Worm (Caenorhabditis elegans) whole organism, mixed stage, embryonic: Measurements from ENCODE around the gene inos-1.

Experiments used
- M03D4.4 ChIP-seq: sonication (generic microtip); optimal IDR thresholded peaks from 2 replicates; lab custom pipeline; 2017; ENCODE audit warnings: mild to moderate bottlenecking, missing genetic modification characterization, missing compliant biosample characterization
- bed-3 ChIP-seq: fragments of 200-800 bp; sonication (Bioruptor generic); optimal IDR thresholded peaks from 3 replicates; lab custom pipeline; 2018; ENCODE audit warnings: mild to moderate bottlenecking, missing genetic modification characterization, moderate library complexity, missing compliant biosample characterization
- blmp-1 ChIP-seq: fragments of 150-350 bp; optimal IDR thresholded peaks from 2 replicates; lab custom pipeline; 2014; ENCODE audit warnings: missing biosample characterization, missing genetic modification characterization
- ceh-39 ChIP-seq: fragments of 150-350 bp; optimal IDR thresholded peaks from 2 replicates; lab custom pipeline; 2014; ENCODE audit warnings: missing biosample characterization, missing genetic modification characterization
- ceh-43 ChIP-seq: fragments of 200-800 bp; sonication (Bioruptor generic); optimal IDR thresholded peaks from 2 replicates; lab custom pipeline; 2018; ENCODE audit warnings: mild to moderate bottlenecking, missing genetic modification characterization, moderate library complexity, missing compliant biosample characterization
- ceh-83 ChIP-seq: fragments of 200-800 bp; sonication (Bioruptor generic); optimal IDR thresholded peaks from 2 replicates; lab custom pipeline; 2018; ENCODE audit warnings: mild to moderate bottlenecking, missing genetic modification characterization, missing compliant biosample characterization
- ces-1 ChIP-seq: fragments of 150-350 bp; optimal IDR thresholded peaks from 2 replicates; lab custom pipeline; 2014; ENCODE audit warnings: missing biosample characterization, missing genetic modification reagents, missing genetic modification characterization
- cnd-1 ChIP-seq: fragments of 200-800 bp; sonication (Bioruptor generic); optimal IDR thresholded peaks from 2 replicates; lab custom pipeline; 2018; ENCODE audit warnings: mild to moderate bottlenecking, missing genetic modification characterization, missing compliant biosample characterization
- drap-1 ChIP-seq: fragments of 200-800 bp; sonication (Bioruptor generic); optimal IDR thresholded peaks from 3 replicates; lab custom pipeline; 2018; ENCODE audit warnings: mild to moderate bottlenecking, missing genetic modification characterization, missing compliant biosample characterization
- elt-1 ChIP-seq: sonication (generic microtip); optimal IDR thresholded peaks from 2 replicates; lab custom pipeline; 2017; ENCODE audit warnings: missing genetic modification characterization, mild to moderate bottlenecking, missing compliant biosample characterization, antibody characterized with exemption, moderate library complexity, borderline replicate concordance; ENCODE audit not compliant: insufficient read depth
- elt-3 ChIP-seq: fragments of 150-350 bp; optimal IDR thresholded peaks from 2 replicates; lab custom pipeline; 2014; ENCODE audit warnings: missing biosample characterization, missing genetic modification characterization
- flh-1 ChIP-seq: fragments of 200-800 bp; sonication (Bioruptor generic); optimal IDR thresholded peaks from 2 replicates; lab custom pipeline; 2018; ENCODE audit warnings: mild to moderate bottlenecking, missing genetic modification characterization, moderate library complexity, missing compliant biosample characterization
- ham-2 ChIP-seq: fragments of 200-800 bp; sonication (Bioruptor generic); optimal IDR thresholded peaks from 2 replicates; lab custom pipeline; 2018; ENCODE audit warnings: mild to moderate bottlenecking, missing genetic modification characterization, missing compliant biosample characterization
- hlh-1 ChIP-seq: fragments of 150-350 bp; optimal IDR thresholded peaks from 2 replicates; lab custom pipeline; 2014; ENCODE audit warnings: missing biosample characterization, missing genetic modification reagents, missing genetic modification characterization
- lin-13 ChIP-seq: fragments of 150-350 bp; optimal IDR thresholded peaks from 2 replicates; lab custom pipeline; 2014; ENCODE audit warnings: missing biosample characterization, missing genetic modification characterization
- lin-32 ChIP-seq: fragments of 200-800 bp; sonication (Bioruptor generic); optimal IDR thresholded peaks from 2 replicates; lab custom pipeline; 2018; ENCODE audit warnings: mild to moderate bottlenecking, missing genetic modification characterization, missing compliant biosample characterization
- lsy-2 ChIP-seq: fragments of 150-350 bp; optimal IDR thresholded peaks from 2 replicates; lab custom pipeline; 2014; ENCODE audit warnings: missing biosample characterization, missing genetic modification characterization
- mab-5 ChIP-seq: fragments of 150-350 bp; optimal IDR thresholded peaks from 2 replicates; lab custom pipeline; 2014; ENCODE audit warnings: missing biosample characterization, missing genetic modification characterization
- mep-1 ChIP-seq: fragments of 150-350 bp; optimal IDR thresholded peaks from 2 replicates; lab custom pipeline; 2017; ENCODE audit warnings: missing biosample characterization, missing genetic modification reagents, missing genetic modification characterization, inconsistent platforms
- mls-2 ChIP-seq: sonication (generic microtip); optimal IDR thresholded peaks from 2 replicates; lab custom pipeline; 2016; ENCODE audit warnings: mild to moderate bottlenecking, missing genetic modification characterization, moderate library complexity, missing compliant biosample characterization
- nhr-12 ChIP-seq: fragments of 150-350 bp; optimal IDR thresholded peaks from 2 replicates; lab custom pipeline; 2014; ENCODE audit warnings: missing biosample characterization, missing genetic modification characterization
- nhr-2 ChIP-seq: fragments of 150-350 bp; optimal IDR thresholded peaks from 2 replicates; lab custom pipeline; 2014; ENCODE audit warnings: missing biosample characterization, missing genetic modification characterization
- nhr-237 ChIP-seq: fragments of 150-350 bp; optimal IDR thresholded peaks from 2 replicates; lab custom pipeline; 2014; ENCODE audit warnings: missing biosample characterization, missing genetic modification characterization
- nhr-28 ChIP-seq: fragments of 150-350 bp; optimal IDR thresholded peaks from 2 replicates; lab custom pipeline; 2014; ENCODE audit warnings: missing biosample characterization, missing genetic modification characterization
- nhr-76 ChIP-seq: sonication (generic microtip); optimal IDR thresholded peaks from 2 replicates; lab custom pipeline; 2017; ENCODE audit warnings: missing biosample characterization, missing genetic modification characterization
- sem-2 ChIP-seq: fragments of 200-800 bp; sonication (Bioruptor generic); optimal IDR thresholded peaks from 2 replicates; lab custom pipeline; 2018; ENCODE audit warnings: mild to moderate bottlenecking, missing genetic modification characterization, missing compliant biosample characterization
- snpc-4 ChIP-seq: fragments of 150-350 bp; optimal IDR thresholded peaks from 2 replicates; lab custom pipeline; 2014; ENCODE audit warnings: missing biosample characterization, missing genetic modification characterization
- sptf-1 ChIP-seq: sonication (generic microtip); optimal IDR thresholded peaks from 2 replicates; lab custom pipeline; 2017; ENCODE audit warnings: mild to moderate bottlenecking, missing genetic modification characterization, moderate library complexity, missing compliant biosample characterization
- tbx-8 ChIP-seq: fragments of 200-800 bp; sonication (Bioruptor generic); optimal IDR thresholded peaks from 2 replicates; lab custom pipeline; 2018; ENCODE audit warnings: mild to moderate bottlenecking, missing genetic modification characterization, moderate library complexity, missing compliant biosample characterization
- unc-120 ChIP-seq: sonication (generic microtip); optimal IDR thresholded peaks from 2 replicates; lab custom pipeline; 2017; ENCODE audit warnings: missing genetic modification characterization, missing compliant biosample characterization; ENCODE audit not compliant: poor library complexity, severe bottlenecking
- unc-39 ChIP-seq: fragments of 150-350 bp; optimal IDR thresholded peaks from 2 replicates; lab custom pipeline; 2014; ENCODE audit warnings: missing biosample characterization, missing genetic modification characterization
- unc-62 ChIP-seq: fragments of 150-350 bp; optimal IDR thresholded peaks from 2 replicates; lab custom pipeline; 2014; ENCODE audit warnings: missing biosample characterization, missing genetic modification reagents, missing genetic modification characterization
- zip-8 ChIP-seq: fragments of 150-350 bp; optimal IDR thresholded peaks from 2 replicates; lab custom pipeline; 2014; ENCODE audit warnings: missing biosample characterization, missing genetic modification characterization
- ztf-11 ChIP-seq: fragments of 150-350 bp; optimal IDR thresholded peaks from 2 replicates; lab custom pipeline; 2014; ENCODE audit warnings: missing biosample characterization, missing genetic modification characterization

inos-1 gene

DNA sequence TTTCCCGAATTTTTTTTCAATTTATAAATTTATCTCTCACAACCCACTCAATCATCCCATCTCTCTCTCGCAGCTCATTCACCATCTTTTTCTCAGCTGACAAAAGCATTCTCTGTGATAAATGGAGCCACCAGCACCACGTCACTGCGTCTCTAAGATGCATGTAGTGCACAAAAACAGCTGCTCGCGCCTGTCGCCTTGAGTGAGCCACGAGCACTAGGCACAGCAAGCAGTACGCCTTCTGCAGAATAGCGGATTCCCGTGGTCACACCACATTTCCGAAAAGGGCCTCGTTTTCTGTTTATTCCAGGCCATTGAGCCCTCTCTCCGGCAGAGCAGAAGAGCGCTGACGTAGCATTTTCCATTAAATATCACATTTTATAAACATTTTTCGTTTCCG is 13.5 kb upstream of the inos-1 start, which contains the start of gene F13D12.10:
F13D12.10 (plus strand) TSS at position 231 of the 400 bp plus-strand sequence.
- TF ChIP-seq mep-1 (tag; lab: Kevin White, UChicago) (no peak), lsy-2 (no peak), ceh-43 (GFP tag; lab: Kevin White, UChicago) (no peak), ztf-11 (no peak), mab-5 (no peak), cnd-1 (no peak), drap-1 (GFP tag; lab: Kevin White, UChicago) (no peak), hlh-1 (peak; percentile 95), lin-32 (GFP tag; lab: Kevin White, UChicago) (no peak), elt-1 (tag; lab: Kevin White, UChicago) (no peak), mls-2 (tag; lab: Kevin White, UChicago) (no peak), nhr-237 (tag; lab: Kevin White, UChicago) (no peak), lin-13 (no peak), unc-120 (tag; lab: Kevin White, UChicago) (peak; percentile 7), nhr-28 (no peak)

DNA sequence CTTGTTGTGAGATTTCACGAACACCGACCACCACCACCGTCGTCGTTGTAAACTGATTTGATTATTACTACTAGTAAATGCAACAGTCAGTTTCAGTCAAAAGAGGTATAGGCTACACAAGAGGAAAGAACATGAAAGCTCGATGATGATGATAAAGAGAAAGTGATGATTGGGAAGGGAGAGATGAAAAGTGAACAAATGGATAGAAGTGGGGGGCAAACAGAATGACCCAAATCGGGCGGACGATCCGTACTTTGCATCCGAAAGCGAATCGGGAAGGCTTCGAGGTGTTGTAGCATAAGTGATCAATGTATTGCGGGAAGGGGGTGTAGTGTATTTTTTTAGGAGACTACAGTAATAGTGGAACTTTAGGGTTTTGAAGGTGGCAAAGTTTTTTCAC is 10.7 kb upstream of the inos-1 start:
- TF ChIP-seq lin-32 (GFP tag; lab: Kevin White, UChicago) (no peak), lsy-2 (no peak), blmp-1 (tag; lab: Kevin White, UChicago) (peak; percentile 52), cnd-1 (no peak)

DNA sequence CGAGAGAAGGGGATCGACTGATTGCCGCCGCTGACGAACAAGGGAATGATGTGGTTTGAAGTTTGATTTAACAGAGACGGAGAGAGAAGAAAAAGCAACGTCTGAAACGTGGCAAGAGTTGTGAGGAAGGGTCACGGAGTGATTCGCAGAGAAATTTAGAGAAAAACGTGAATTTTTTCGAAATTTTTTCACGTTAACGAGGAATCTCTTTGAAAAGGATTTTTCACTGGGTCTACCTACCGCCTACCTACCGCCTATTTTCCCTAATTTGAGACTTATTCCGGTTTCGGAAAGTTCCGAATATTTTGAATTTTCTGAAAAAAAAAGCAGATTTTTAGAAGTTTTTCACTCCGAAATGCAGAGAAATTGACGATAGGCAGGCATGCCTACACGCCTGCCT is 9.4 kb upstream of the inos-1 start, which contains the start of gene fcmt-1:
fcmt-1 (minus strand) TSS at position 101 of the 400 bp plus-strand sequence.
- no peak for TF ChIP-seq sem-2 (GFP tag; lab: Kevin White, UChicago)
- no peak for TF ChIP-seq drap-1 (GFP tag; lab: Kevin White, UChicago)
- TF ChIP-seq bed-3 (GFP tag; lab: Kevin White, UChicago): no peak
- no peak for TF ChIP-seq M03D4.4 (tag; lab: Kevin White, UChicago)
- TF ChIP-seq ces-1 (GFP tag; lab: Kevin White, UChicago): no peak
- no peak for TF ChIP-seq lin-13
- no peak for TF ChIP-seq hlh-1
- TF ChIP-seq unc-62: no peak
- no peak for TF ChIP-seq lsy-2
- no peak for TF ChIP-seq mls-2 (tag; lab: Kevin White, UChicago)
- TF ChIP-seq elt-3 (tag; lab: Kevin White, UChicago): no peak
- no peak for TF ChIP-seq sptf-1
- no peak for TF ChIP-seq tbx-8
- TF ChIP-seq, all 35 proteins: peak for 0

DNA sequence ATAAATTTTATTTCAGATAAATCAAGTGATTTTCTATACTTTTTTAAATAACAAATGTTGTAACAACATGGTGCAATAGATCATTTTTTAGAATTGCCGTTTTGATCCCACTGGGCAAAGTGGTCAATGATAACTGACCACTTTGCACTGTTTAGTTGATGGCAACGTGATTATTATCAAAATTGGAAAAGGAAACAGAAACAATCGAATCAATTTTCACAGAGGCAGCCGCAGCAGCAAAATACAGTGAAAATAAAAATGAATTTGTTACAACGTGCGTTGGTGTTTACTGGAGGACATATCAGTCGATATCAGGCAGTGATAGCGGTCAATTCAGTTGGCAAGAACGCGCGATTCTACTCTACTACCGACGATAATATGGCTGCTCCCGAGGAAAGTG is 5.7 kb upstream of the inos-1 start, which contains the start of gene VF13D12L.3:
VF13D12L.3 (plus strand) TSS at position 223 of the 400 bp plus-strand sequence.
- TF ChIP-seq snpc-4 (tag; lab: Kevin White, UChicago): no peak
- TF ChIP-seq zip-8 (tag; lab: Kevin White, UChicago): no peak
- no peak for TF ChIP-seq M03D4.4 (tag; lab: Kevin White, UChicago)
- no peak for TF ChIP-seq flh-1 (GFP tag; lab: Kevin White, UChicago)
- TF ChIP-seq nhr-28: no peak
- no peak for TF ChIP-seq nhr-76 (tag; lab: Kevin White, UChicago)
- TF ChIP-seq mls-2 (tag; lab: Kevin White, UChicago): no peak
- TF ChIP-seq mep-1 (tag; lab: Kevin White, UChicago): no peak
- no peak for TF ChIP-seq lin-13
- TF ChIP-seq ham-2 (GFP tag; lab: Kevin White, UChicago): no peak
- TF ChIP-seq nhr-237 (tag; lab: Kevin White, UChicago): no peak
- no peak for TF ChIP-seq ces-1 (GFP tag; lab: Kevin White, UChicago)
- no peak for TF ChIP-seq ceh-43 (GFP tag; lab: Kevin White, UChicago)
- TF ChIP-seq ceh-83 (GFP tag; lab: Kevin White, UChicago): no peak
- no peak for TF ChIP-seq cnd-1

DNA sequence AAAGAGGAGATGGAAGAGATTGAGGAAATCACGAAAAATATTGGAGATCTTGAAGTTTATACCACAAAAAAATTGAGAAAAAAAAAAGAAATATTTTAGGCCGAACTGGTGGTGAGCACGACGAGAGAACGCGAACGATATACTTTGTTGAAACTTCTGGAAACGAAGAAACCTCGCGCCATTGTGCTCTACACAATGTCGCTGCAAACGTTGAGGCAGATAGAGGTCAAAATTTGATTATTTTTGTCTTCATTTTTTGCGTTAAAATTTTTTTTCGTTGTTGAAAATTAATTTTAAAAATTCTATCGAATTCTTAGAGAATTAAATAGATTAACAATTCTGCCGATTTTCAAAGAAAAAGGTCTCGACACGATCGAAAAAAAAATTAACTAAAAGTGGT is 535 bp upstream of the inos-1 start:
- TF ChIP-seq unc-39 (tag; lab: Kevin White, UChicago): no peak
- no peak for TF ChIP-seq tbx-8
- no peak for TF ChIP-seq drap-1 (GFP tag; lab: Kevin White, UChicago)
- no peak for TF ChIP-seq nhr-28
- TF ChIP-seq unc-120 (tag; lab: Kevin White, UChicago): no peak
- TF ChIP-seq blmp-1 (tag; lab: Kevin White, UChicago): no peak
- TF ChIP-seq snpc-4 (tag; lab: Kevin White, UChicago): no peak
- no peak for TF ChIP-seq ham-2 (GFP tag; lab: Kevin White, UChicago)
- no peak for TF ChIP-seq ztf-11
- TF ChIP-seq unc-62: no peak
- no peak for TF ChIP-seq M03D4.4 (tag; lab: Kevin White, UChicago)
- no peak for TF ChIP-seq lin-32 (GFP tag; lab: Kevin White, UChicago)
- no peak for TF ChIP-seq mab-5
- no peak for TF ChIP-seq nhr-76 (tag; lab: Kevin White, UChicago)
- no peak for TF ChIP-seq nhr-12 (tag; lab: Kevin White, UChicago)
- TF ChIP-seq ces-1 (GFP tag; lab: Kevin White, UChicago): no peak
- TF ChIP-seq elt-3 (tag; lab: Kevin White, UChicago): no peak
- no peak for TF ChIP-seq nhr-2
- no peak for TF ChIP-seq ceh-39 (tag; lab: Kevin White, UChicago)
